Worm (Caenorhabditis elegans) whole organism, young adult: Measurements from ENCODE around the gene sri-34.
A peak's percentile ranks its signal among the peaks of the same experiment; 100 is the strongest.
"Not testable (repeated sequence)": the region's sequence is repeated elsewhere in the genome, so short reads cannot be mapped to it uniquely, and the experiment has no call there.

Experiments used
- B0035.1 ChIP-seq: sonication (generic microtip); optimal IDR thresholded peaks from 2 replicates; lab custom pipeline; 2016; ENCODE audit warnings: missing genetic modification characterization, mild to moderate bottlenecking, missing compliant biosample characterization, missing genotype, missing genetic modification reagents
- C06A6.2 ChIP-seq: fragments of 200-800 bp; sonication (Bioruptor generic); conservative IDR thresholded peaks from 2 replicates; pipeline ENCODE4 v1.3.6; 2022; ENCODE audit warnings: missing genetic modification characterization, missing compliant biosample characterization
- F10E7.11 ChIP-seq: sonication (generic microtip); optimal IDR thresholded peaks from 2 replicates; lab custom pipeline; 2017; ENCODE audit warnings: mild to moderate bottlenecking, missing genetic modification characterization, moderate library complexity, missing compliant biosample characterization
- F22D6.2 ChIP-seq: sonication (generic microtip); optimal IDR thresholded peaks from 2 replicates; lab custom pipeline; 2016; ENCODE audit warnings: mild to moderate bottlenecking, missing genetic modification characterization, missing compliant biosample characterization
- Y53G8AR.9 ChIP-seq: fragments of 200-800 bp; sonication (Bioruptor generic); conservative IDR thresholded peaks from 2 replicates; pipeline ENCODE4 v1.3.6; 2022; ENCODE audit warnings: missing genetic modification reagents, missing genetic modification characterization, missing compliant biosample characterization
- Y56A3A.18 ChIP-seq: fragments of 200-800 bp; sonication (Bioruptor generic); IDR thresholded peaks from 2 replicates; pipeline ENCODE4 v1.3.6; 2022; ENCODE audit warnings: missing genetic modification reagents, missing genetic modification characterization, missing compliant biosample characterization
- akir-1 ChIP-seq: fragments of 200-800 bp; sonication (Bioruptor generic); optimal IDR thresholded peaks from 2 replicates; lab custom pipeline; 2018; ENCODE audit warnings: mild to moderate bottlenecking, missing genetic modification characterization, moderate library complexity, missing compliant biosample characterization
- ama-1 ChIP-seq, 3 experiments: fragments of 150-350 bp in 1 of 3; sonication (generic microtip) in 2 of 3; optimal IDR thresholded peaks; 2 replicates each; lab custom pipeline; 2014 to 2018; ENCODE audit warnings: missing biosample characterization in 2 of 3, missing genetic modification characterization in 2 of 3, missing genetic modification reagents in 2 of 3
- athp-1 ChIP-seq: sonication (generic microtip); optimal IDR thresholded peaks from 2 replicates; lab custom pipeline; 2017; ENCODE audit warnings: mild to moderate bottlenecking, missing genetic modification characterization, missing compliant biosample characterization
- attf-5 ChIP-seq: fragments of 200-800 bp; sonication (Bioruptor generic); optimal IDR thresholded peaks from 2 replicates; lab custom pipeline; 2018; ENCODE audit warnings: mild to moderate bottlenecking, missing genetic modification characterization, missing compliant biosample characterization
- cebp-1 ChIP-seq, 2 experiments: fragments of 200-800 bp in 1 of 2; sonication (Bioruptor generic) in 1 of 2; sonication (generic microtip) in 1 of 2; IDR thresholded peaks in 1 of 2; optimal IDR thresholded peaks in 1 of 2; 2 replicates each; pipeline versions ENCODE4 v1.3.6 to Lab custom; 2017 to 2022; ENCODE audit warnings: missing compliant biosample characterization in 2 of 2, missing genetic modification characterization in 2 of 2, mild to moderate bottlenecking in 1 of 2, missing genetic modification reagents in 1 of 2, moderate library complexity in 1 of 2
- cebp-2 ChIP-seq: fragments of 200-800 bp; sonication (Bioruptor generic); IDR thresholded peaks from 2 replicates; pipeline ENCODE4 v1.3.6; 2022; ENCODE audit warnings: missing genetic modification characterization, missing compliant biosample characterization
- ceh-100 ChIP-seq: fragments of 200-800 bp; sonication (Bioruptor generic); IDR thresholded peaks from 2 replicates; pipeline ENCODE4 v1.3.6; 2022; ENCODE audit warnings: missing genetic modification reagents, missing genetic modification characterization, missing compliant biosample characterization
- ceh-79 ChIP-seq: sonication (generic microtip); optimal IDR thresholded peaks from 2 replicates; lab custom pipeline; 2017; ENCODE audit warnings: mild to moderate bottlenecking, missing genetic modification characterization, missing compliant biosample characterization
- ets-4 ChIP-seq: fragments of 200-800 bp; sonication (Bioruptor generic); optimal IDR thresholded peaks from 2 replicates; lab custom pipeline; 2018; ENCODE audit warnings: mild to moderate bottlenecking, missing genetic modification characterization, missing compliant biosample characterization
- him-1 ChIP-seq: sonication (generic microtip); optimal IDR thresholded peaks from 2 replicates; lab custom pipeline; 2016; ENCODE audit warnings: missing genotype, missing genetic modification reagents, missing genetic modification characterization, missing compliant biosample characterization
- hmg-1.2 ChIP-seq: fragments of 200-800 bp; sonication (Bioruptor generic); IDR thresholded peaks from 2 replicates; pipeline ENCODE4 v1.3.6; 2022; ENCODE audit warnings: missing genetic modification reagents, missing genetic modification characterization, missing compliant biosample characterization
- hrde-1 ChIP-seq: sonication (generic microtip); optimal IDR thresholded peaks from 2 replicates; lab custom pipeline; 2016; ENCODE audit warnings: missing genetic modification characterization, mild to moderate bottlenecking, missing compliant biosample characterization, moderate library complexity, missing genotype, missing genetic modification reagents, borderline replicate concordance
- let-607 ChIP-seq, 2 experiments: fragments of 200-800 bp in 1 of 2; sonication (Bioruptor generic) in 1 of 2; sonication (generic microtip) in 1 of 2; optimal IDR thresholded peaks; 2 replicates each; lab custom pipeline; 2016 to 2018; ENCODE audit warnings: mild to moderate bottlenecking in 2 of 2, missing compliant biosample characterization in 2 of 2, missing genetic modification characterization in 2 of 2, moderate library complexity in 2 of 2, missing genotype in 1 of 2
- lin-26 ChIP-seq: fragments of 200-800 bp; sonication (Bioruptor generic); IDR thresholded peaks from 2 replicates; pipeline ENCODE4 v1.3.6; 2022; ENCODE audit warnings: missing genetic modification reagents, missing genetic modification characterization, missing compliant biosample characterization
- lin-35 ChIP-seq, 3 experiments: fragments of 150-350 bp in 2 of 3; sonication (generic microtip) in 1 of 3; optimal IDR thresholded peaks; 2 replicates each; lab custom pipeline; 2014 to 2018; ENCODE audit warnings: missing biosample characterization in 3 of 3, missing genetic modification characterization in 3 of 3, missing genetic modification reagents in 3 of 3
- madf-10 ChIP-seq: sonication (generic microtip); optimal IDR thresholded peaks from 2 replicates; lab custom pipeline; 2016; ENCODE audit warnings: mild to moderate bottlenecking, missing genetic modification characterization, missing compliant biosample characterization
- madf-8 ChIP-seq: fragments of 200-800 bp; sonication (Bioruptor generic); conservative IDR thresholded peaks from 2 replicates; pipeline ENCODE4 v1.3.6; 2022; ENCODE audit warnings: missing genetic modification reagents, missing genetic modification characterization, missing compliant biosample characterization
- nhr-80 ChIP-seq: sonication (generic microtip); optimal IDR thresholded peaks from 2 replicates; lab custom pipeline; 2016; ENCODE audit warnings: missing genetic modification characterization, missing compliant biosample characterization
- pha-4 ChIP-seq: fragments of 150-350 bp; sonication (generic microtip); optimal IDR thresholded peaks from 2 replicates; lab custom pipeline; 2014; ENCODE audit warnings: missing biosample characterization, missing genetic modification reagents, missing genetic modification characterization
- snpc-1.3 ChIP-seq: sonication (generic microtip); optimal IDR thresholded peaks from 2 replicates; lab custom pipeline; 2017; ENCODE audit warnings: missing genetic modification characterization, mild to moderate bottlenecking, missing compliant biosample characterization, antibody characterized with exemption, moderate library complexity, missing genotype, missing genetic modification reagents; ENCODE audit not compliant: insufficient read depth
- tbx-9 ChIP-seq: sonication (generic microtip); optimal IDR thresholded peaks from 2 replicates; lab custom pipeline; 2016; ENCODE audit warnings: borderline replicate concordance, missing genetic modification characterization, inconsistent platforms, missing compliant biosample characterization
- unc-130 ChIP-seq: sonication (generic microtip); optimal IDR thresholded peaks from 2 replicates; lab custom pipeline; 2016; ENCODE audit warnings: missing genetic modification reagents, missing genetic modification characterization, missing compliant biosample characterization
- zim-3 ChIP-seq: sonication (generic microtip); optimal IDR thresholded peaks from 2 replicates; lab custom pipeline; 2017; ENCODE audit warnings: mild to moderate bottlenecking, missing genetic modification characterization, moderate library complexity, missing compliant biosample characterization
- ztf-22 ChIP-seq: fragments of 200-800 bp; sonication (Bioruptor generic); optimal IDR thresholded peaks from 2 replicates; lab custom pipeline; 2018; ENCODE audit warnings: mild to moderate bottlenecking, missing genetic modification characterization, moderate library complexity, missing compliant biosample characterization
- ztf-6 ChIP-seq: fragments of 200-800 bp; sonication (Bioruptor generic); IDR thresholded peaks from 2 replicates; pipeline ENCODE4 v1.3.6; 2022; ENCODE audit warnings: missing genetic modification reagents, missing genetic modification characterization, missing compliant biosample characterization

The sri-34 gene

DNA sequence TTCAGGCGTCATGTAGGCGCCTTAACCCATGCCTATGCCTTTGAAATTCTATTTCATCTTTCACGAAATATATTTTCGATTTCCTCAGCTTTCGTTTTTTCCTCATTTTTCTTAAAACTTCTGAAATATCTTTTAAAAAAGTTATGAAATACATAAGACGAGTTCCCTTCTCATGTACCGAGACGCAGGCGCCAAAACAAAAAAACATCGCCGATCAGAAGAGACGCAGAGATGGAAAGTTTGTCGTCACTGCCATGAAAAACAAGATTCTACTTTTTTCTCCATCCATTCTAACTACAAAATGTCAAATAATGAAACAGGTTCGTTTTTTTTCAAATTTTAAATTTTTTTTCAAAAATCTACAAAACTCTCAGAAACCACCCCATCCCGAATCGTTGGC, 29.9 kb downstream of the sri-34 start, which contains the start of gene chil-24:
Gene chil-24, plus strand, starts transcription at position 156 of the 400 bp plus-strand sequence.
- TF ChIP-seq hmg-1.2 (GFP tag; lab: Robert Waterston, UW) (peak; percentile 96), ama-1 (optimal IDR thresholded peaks at IDR 0.05; lab: Kevin White, UChicago) (no peak), ama-1 (GFP tag; optimal IDR thresholded peaks at IDR 0.05; lab: Kevin White, UChicago) (no peak), ztf-22 (GFP tag; lab: Kevin White, UChicago) (no peak), attf-5 (GFP tag; lab: Kevin White, UChicago) (peak; percentile 35), cebp-1 (GFP tag; IDR thresholded peaks at IDR 0.05; lab: Robert Waterston, UW) (no peak), cebp-1 (tag; optimal IDR thresholded peaks at IDR 0.05; lab: Kevin White, UChicago) (peak; percentile 78), ets-4 (GFP tag; lab: Kevin White, UChicago) (no peak), snpc-1.3 (tag; lab: Kevin White, UChicago) (no peak), lin-26 (GFP tag; lab: Robert Waterston, UW) (no peak), zim-3 (tag; lab: Kevin White, UChicago) (no peak), ceh-100 (no peak)

- not testable (repeated sequence) for TF ChIP-seq nhr-80 (tag; lab: Kevin White, UChicago); unc-130 (GFP tag; lab: Kevin White, UChicago); lin-35 (GFP tag; optimal IDR thresholded peaks at IDR 0.05; lab: Kevin White, UChicago)
Measured at ce11 chrII:3126741-3127140, 32.1 kb downstream of the sri-34 start, which contains the start of gene ins-31. TSS of gene ins-31 (plus strand) at chrII:3127041.

ce11 chrII:3126341-3126740, 32.5 kb downstream of the sri-34 start, which contains the start of gene ins-19:
TSS of gene ins-19 (minus strand) at chrII:3126441.
- TF ChIP-seq ztf-22 (GFP tag; lab: Kevin White, UChicago) (no peak), pha-4 (tag; lab: Kevin White, UChicago) (no peak), akir-1 (no peak), ceh-79 (no peak), hrde-1 (tag; lab: Kevin White, UChicago) (no peak), B0035.1 (no peak), tbx-9 (no peak), cebp-2 (GFP tag; lab: Robert Waterston, UW) (no peak), him-1 (no peak)

DNA sequence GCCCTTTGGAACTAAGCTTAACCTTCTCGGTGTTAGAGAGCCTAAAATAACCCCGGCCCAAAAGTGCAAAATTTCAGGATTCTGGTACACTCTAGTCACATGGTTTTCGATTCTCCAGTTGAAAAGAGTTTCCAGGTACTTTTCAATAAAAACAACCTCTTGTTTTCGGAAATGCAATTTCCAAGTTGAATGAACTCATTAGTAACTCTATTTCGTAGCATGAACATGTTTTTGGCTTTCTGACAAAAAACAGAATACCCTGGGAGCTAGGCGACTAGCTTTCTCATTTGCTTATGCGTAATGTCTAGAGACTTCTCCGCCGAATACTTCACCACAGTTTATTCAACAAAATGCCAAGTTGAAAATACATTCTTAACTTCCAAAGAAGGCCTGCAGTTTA, 35.7 kb downstream of the sri-34 start, which contains the start of gene srh-71:
Gene srh-71, plus strand, starts transcription at position 301 of the 400 bp plus-strand sequence.
- no peak for TF ChIP-seq F10E7.11 (tag; lab: Kevin White, UChicago)
- no peak for TF ChIP-seq athp-1 (tag; lab: Kevin White, UChicago)
- TF ChIP-seq zim-3 (tag; lab: Kevin White, UChicago): no peak
- no peak for TF ChIP-seq ztf-6 (GFP tag; lab: Robert Waterston, UW)
- TF ChIP-seq cebp-1 (GFP tag; IDR thresholded peaks at IDR 0.05; lab: Robert Waterston, UW): no peak
- TF ChIP-seq cebp-1 (tag; optimal IDR thresholded peaks at IDR 0.05; lab: Kevin White, UChicago): no peak

ce11 chrII:3118907-3119382, 39.9 kb downstream of the sri-34 start, which contains the start of gene T10D4.6:
TSS of gene T10D4.6 (plus strand) at chrII:3119332.
- TF ChIP-seq F22D6.2: no peak
- TF ChIP-seq attf-5 (GFP tag; lab: Kevin White, UChicago): peak; percentile 83
- no peak for TF ChIP-seq madf-10 (tag; lab: Kevin White, UChicago)
- TF ChIP-seq Y56A3A.18 (GFP tag; lab: Robert Waterston, UW): no peak
- TF ChIP-seq hmg-1.2 (GFP tag; lab: Robert Waterston, UW): peak; percentile 84; the same call in 1 of the 2 replicates
- no peak for TF ChIP-seq C06A6.2 (GFP tag; lab: Robert Waterston, UW)
- TF ChIP-seq Y53G8AR.9 (GFP tag; lab: Robert Waterston, UW): no peak
- no peak for TF ChIP-seq madf-8
- no peak for TF ChIP-seq let-607 (tag; optimal IDR thresholded peaks at IDR 0.05; lab: Kevin White, UChicago)
- TF ChIP-seq, all 124 proteins: peak for 2
